Fruit fly (Drosophila melanogaster): ENCODE measurements around the gene CG15211.

CG15211 gene

DNA sequence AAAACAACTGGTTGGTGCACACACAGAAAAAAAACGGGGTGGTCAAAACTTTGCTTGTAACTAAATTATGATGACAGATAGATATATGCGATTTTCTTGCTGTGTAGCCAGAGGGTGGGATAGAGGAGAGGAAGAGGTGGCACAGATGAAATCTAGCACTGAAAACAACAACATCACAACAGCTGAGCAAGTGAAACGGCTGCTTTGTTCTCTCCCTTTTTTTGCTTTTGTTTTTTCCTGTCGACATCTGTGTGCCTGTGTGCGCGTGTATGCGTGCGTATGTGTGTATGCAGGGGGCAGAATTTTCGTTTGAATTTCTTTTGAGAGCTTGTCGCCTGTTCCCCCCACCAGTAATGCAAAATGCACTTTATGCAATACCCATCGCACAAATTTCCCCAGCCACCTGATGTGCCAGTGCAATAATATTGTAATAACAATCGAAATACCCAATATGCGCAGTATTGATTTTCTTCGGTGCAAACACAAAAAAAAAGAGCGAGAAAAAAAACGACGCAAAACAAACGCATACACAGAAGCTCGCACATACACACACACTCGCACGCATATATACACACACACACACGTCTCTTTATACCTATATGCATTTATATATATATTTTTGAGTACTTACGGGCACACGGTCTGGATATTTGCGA is 4.9 kb upstream of the CG15211 start (continued):
- TF ChIP-seq CG11695 (GFP tag; IDR thresholded peaks at IDR 0.05) (0 out of 3 replicates have a peak, but pooled peaks have one; percentile 54), bowl (GFP tag; IDR thresholded peaks at IDR 0.05) (no peak), ttk (GFP tag; IDR thresholded peaks at IDR 0.05) (0 out of 2 replicates have a peak, but pooled peaks have one; percentile 26), CG31365 (tag; optimal IDR thresholded peaks at IDR 0.05) (no peak), CG11723 (GFP tag; optimal IDR thresholded peaks at IDR 0.05) (peak; percentile 38), Six4 (GFP tag; optimal IDR thresholded peaks at IDR 0.05) (no peak), Nf-YC (tag; optimal IDR thresholded peaks at IDR 0.05) (peak; percentile 46), CG2129 (GFP tag; IDR thresholded peaks at IDR 0.05; ENCODE audit: partially characterized antibody) (no peak), luna (GFP tag; optimal IDR thresholded peaks at IDR 0.05) (no peak), exex (tag; optimal IDR thresholded peaks at IDR 0.05) (peak; percentile 8), E2f1 (GFP tag; IDR thresholded peaks at IDR 0.05) (peak; percentile 35; the same call in 1 of the 2 replicates), CrebB (tag; optimal IDR thresholded peaks at IDR 0.05) (peak; percentile 34), CG5245 (GFP tag; optimal IDR thresholded peaks at IDR 0.05) (no peak), jing (GFP tag; optimal IDR thresholded peaks at IDR 0.05) (no peak), CG10462 (GFP tag; optimal IDR thresholded peaks at IDR 0.05) (no peak), repo (GFP tag; optimal IDR thresholded peaks at IDR 0.05) (peak; percentile 51), CG2712 (tag; optimal IDR thresholded peaks at IDR 0.05) (peak; percentile 48), CG15011 (GFP tag; optimal IDR thresholded peaks at IDR 0.05) (peak; percentile 18), CG34224 (GFP tag; IDR thresholded peaks at IDR 0.05; ENCODE audit: partially characterized antibody) (no peak), CG6854 (GFP tag; optimal IDR thresholded peaks at IDR 0.05) (no peak), CG10321 (GFP tag; IDR thresholded peaks at IDR 0.05) (no peak), CG12155 (GFP tag; optimal IDR thresholded peaks at IDR 0.05) (peak; percentile 79), ftz-f1 (GFP tag; optimal IDR thresholded peaks at IDR 0.05) (no peak), CG17359 (tag; optimal IDR thresholded peaks at IDR 0.05) (peak; percentile 60), ac (GFP tag; optimal IDR thresholded peaks at IDR 0.05) (no peak), CG3407 (GFP tag; optimal IDR thresholded peaks at IDR 0.05) (no peak), Jarid2 (GFP tag; optimal IDR thresholded peaks at IDR 0.05) (no peak), CG43689 (GFP tag; IDR thresholded peaks at IDR 0.05) (no peak), CG2875 (GFP tag; optimal IDR thresholded peaks at IDR 0.05) (no peak), Opbp (GFP tag; IDR thresholded peaks at IDR 0.05; ENCODE audit: partially characterized antibody) (no peak), CG13296 (GFP tag; optimal IDR thresholded peaks at IDR 0.05) (peak; percentile 45), en (GFP tag; optimal IDR thresholded peaks at IDR 0.05) (peak; percentile 19), bab2 (GFP tag; optimal IDR thresholded peaks at IDR 0.05) (peak; percentile 63), stwl (tag; optimal IDR thresholded peaks at IDR 0.05) (no peak), usp (GFP tag; optimal IDR thresholded peaks at IDR 0.05) (no peak), CG7745 (tag; optimal IDR thresholded peaks at IDR 0.05) (no peak), hbn (GFP tag; IDR thresholded peaks at IDR 0.05; ENCODE audit: partially characterized antibody) (no peak), CG8290 (GFP tag; optimal IDR thresholded peaks at IDR 0.05) (no peak), CG8290 (tag; optimal IDR thresholded peaks at IDR 0.05) (peak in 1 of 2 experiments; percentile 84), inv (GFP tag; IDR thresholded peaks at IDR 0.05; ENCODE audit: partially characterized antibody) (no peak), CG12942 (GFP tag; optimal IDR thresholded peaks at IDR 0.05) (peak; percentile 36), btn (GFP tag; optimal IDR thresholded peaks at IDR 0.05) (no peak), Scr (GFP tag; IDR thresholded peaks at IDR 0.05; ENCODE audit: partially characterized antibody) (no peak), sna (GFP tag; IDR thresholded peaks at IDR 0.05; ENCODE audit: partially characterized antibody) (no peak), Meics (GFP tag; optimal IDR thresholded peaks at IDR 0.05) (peak; percentile 72), Stat92E (GFP tag; optimal IDR thresholded peaks at IDR 0.05) (peak in 1 of 3 experiments; percentile 83), CG6272 (GFP tag; IDR thresholded peaks at IDR 0.05) (peak; percentile 23; the same call in 1 of the 2 replicates), Antp (GFP tag; optimal IDR thresholded peaks at IDR 0.05) (peak; percentile 78), CG31441 (GFP tag; IDR thresholded peaks at IDR 0.05) (no peak; the same call in 1 of the 2 replicates)
